Worm (Caenorhabditis elegans) whole organism, late embryonic: ENCODE data around the gene spp-3.

Experiments used
- C38D4.7 ChIP-seq: fragments of 200-800 bp; sonication (Bioruptor generic); optimal IDR thresholded peaks from 2 replicates; lab custom pipeline; 2018; ENCODE audit warnings: mild to moderate bottlenecking, missing genetic modification characterization, moderate library complexity, missing compliant biosample characterization
- Y22D7AL.16 ChIP-seq: sonication (generic microtip); optimal IDR thresholded peaks from 2 replicates; lab custom pipeline; 2016; ENCODE audit warnings: missing genetic modification characterization, missing compliant biosample characterization
- ama-1 ChIP-seq: fragments of 150-350 bp; optimal IDR thresholded peaks from 2 replicates; lab custom pipeline; 2014
- ceh-34 ChIP-seq: sonication (generic microtip); optimal IDR thresholded peaks from 2 replicates; lab custom pipeline; 2016; ENCODE audit warnings: mild to moderate bottlenecking, missing genetic modification characterization, missing compliant biosample characterization
- pat-9 ChIP-seq: fragments of 200-800 bp; sonication (Bioruptor generic); optimal IDR thresholded peaks from 2 replicates; lab custom pipeline; 2018; ENCODE audit warnings: mild to moderate bottlenecking, missing genetic modification characterization, moderate library complexity, missing compliant biosample characterization

DNA sequence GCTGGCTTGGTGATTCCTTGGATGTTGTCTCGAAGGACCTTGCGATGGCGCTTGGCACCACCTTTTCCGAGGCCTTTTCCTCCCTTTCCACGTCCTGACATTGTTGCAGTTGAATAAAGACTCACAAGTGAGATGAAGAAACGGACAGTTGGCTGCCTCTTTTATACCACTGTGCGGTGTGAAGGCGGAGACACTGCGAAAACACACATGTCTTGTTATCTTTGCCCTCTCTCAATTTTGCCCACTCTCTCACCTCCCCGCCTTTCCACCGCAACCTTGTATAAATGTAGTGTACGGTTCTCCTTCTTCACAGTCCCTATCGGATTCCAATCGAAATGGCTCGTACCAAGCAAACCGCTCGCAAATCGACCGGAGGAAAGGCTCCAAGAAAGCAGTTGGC lies 5.4 kb downstream of the spp-3 start, which contains the start of the genes his-38 and his-40:
- TF ChIP-seq ceh-34 (tag; lab: Kevin White, UChicago) (no peak), C38D4.7 (no peak), Y22D7AL.16 (tag; lab: Kevin White, UChicago) (no peak), pat-9 (no peak), ama-1 (lab: Kevin White, UChicago) (no peak)
